Worm (Caenorhabditis elegans): ENCODE results near the gene R07G3.7.

R07G3.7 gene

ce11 chrII:7630052-7630451, 16.5 kb upstream of the R07G3.7 start:
- no peak for TF ChIP-seq tbx-2 (tag; optimal IDR thresholded peaks at IDR 0.05)
- TF ChIP-seq nhr-11 (tag; optimal IDR thresholded peaks at IDR 0.05) = no peak
- TF ChIP-seq nhr-77 (tag; optimal IDR thresholded peaks at IDR 0.05) = no peak
- TF ChIP-seq egl-5 (tag; optimal IDR thresholded peaks at IDR 0.05) = no peak
- TF ChIP-seq snpc-4 (tag; optimal IDR thresholded peaks at IDR 0.05) = no peak
- TF ChIP-seq skn-1 (tag; optimal IDR thresholded peaks at IDR 0.05) = no peak
- no peak for TF ChIP-seq unc-39 (tag; optimal IDR thresholded peaks at IDR 0.05)
- no peak for TF ChIP-seq eor-1 (tag; optimal IDR thresholded peaks at IDR 0.05)
- TF ChIP-seq lsy-12 (tag; optimal IDR thresholded peaks at IDR 0.05) = no peak
- TF ChIP-seq elt-3 (tag; optimal IDR thresholded peaks at IDR 0.05) = no peak
- no peak for TF ChIP-seq nhr-25 (tag; optimal IDR thresholded peaks at IDR 0.05)
- TF ChIP-seq mdl-1 (tag; optimal IDR thresholded peaks at IDR 0.05) = no peak
- no peak for TF ChIP-seq aly-2 (tag; optimal IDR thresholded peaks at IDR 0.05)
- no peak for TF ChIP-seq pqm-1 (tag; optimal IDR thresholded peaks at IDR 0.05)
- no peak for TF ChIP-seq nhr-43 (tag; optimal IDR thresholded peaks at IDR 0.05; ENCODE audit: poor library complexity, severe bottlenecking)
- TF ChIP-seq ceh-16 (tag; optimal IDR thresholded peaks at IDR 0.05) = no peak
- no peak for TF ChIP-seq elt-2 (tag; optimal IDR thresholded peaks at IDR 0.05)

ce11 chrII:7628640-7629039, 15.1 kb upstream of the R07G3.7 start:
- TF ChIP-seq nhr-25 (tag; optimal IDR thresholded peaks at IDR 0.05) = peak; percentile 20
- no peak for TF ChIP-seq lin-39 (tag; optimal IDR thresholded peaks at IDR 0.05)
- TF ChIP-seq nhr-43 (tag; optimal IDR thresholded peaks at IDR 0.05; ENCODE audit: poor library complexity, severe bottlenecking) = peak; percentile 5
- TF ChIP-seq nhr-67 (tag; optimal IDR thresholded peaks at IDR 0.05) = no peak
- TF ChIP-seq unc-39 (tag; optimal IDR thresholded peaks at IDR 0.05) = no peak

ce11 chrII:7624995-7625394, 11.5 kb upstream of the R07G3.7 start:
- peak; percentile 33 for TF ChIP-seq nfya-1 (tag; optimal IDR thresholded peaks at IDR 0.05; ENCODE audit: insufficient read depth)
- TF ChIP-seq nhr-43 (tag; optimal IDR thresholded peaks at IDR 0.05; ENCODE audit: poor library complexity, severe bottlenecking) = no peak

- no peak for TF ChIP-seq nhr-11 (tag; optimal IDR thresholded peaks at IDR 0.05)
- TF ChIP-seq elt-2 (tag; optimal IDR thresholded peaks at IDR 0.05) = no peak
- no peak for TF ChIP-seq mdl-1 (tag; optimal IDR thresholded peaks at IDR 0.05)
- TF ChIP-seq pqm-1 (tag; optimal IDR thresholded peaks at IDR 0.05) = no peak
- TF ChIP-seq fkh-2 (tag; optimal IDR thresholded peaks at IDR 0.05) = no peak
- TF ChIP-seq lin-15B (tag; optimal IDR thresholded peaks at IDR 0.05) = no peak
- no peak for TF ChIP-seq ceh-28 (tag; optimal IDR thresholded peaks at IDR 0.05)
- TF ChIP-seq ceh-16 (tag; optimal IDR thresholded peaks at IDR 0.05) = no peak
- no peak for TF ChIP-seq lin-39 (tag; optimal IDR thresholded peaks at IDR 0.05)
- TF ChIP-seq jun-1 (tag; optimal IDR thresholded peaks at IDR 0.05) = no peak
- no peak for TF ChIP-seq elt-1 (tag; optimal IDR thresholded peaks at IDR 0.05)
Observed at ce11 chrII:7624272-7624671, 10.7 kb upstream of the R07G3.7 start.

- TF ChIP-seq ceh-28 (tag; optimal IDR thresholded peaks at IDR 0.05) (no peak), ceh-9 (tag; optimal IDR thresholded peaks at IDR 0.05) (no peak), mdl-1 (tag; optimal IDR thresholded peaks at IDR 0.05) (no peak), unc-39 (tag; optimal IDR thresholded peaks at IDR 0.05) (no peak), ama-1 (optimal IDR thresholded peaks at IDR 0.05) (no peak), egl-27 (tag; optimal IDR thresholded peaks at IDR 0.05) (no peak), sea-2 (GFP tag; optimal IDR thresholded peaks at IDR 0.05) (no peak), daf-12 (tag; optimal IDR thresholded peaks at IDR 0.05) (no peak), jun-1 (tag; optimal IDR thresholded peaks at IDR 0.05) (peak; percentile 43), elt-2 (tag; optimal IDR thresholded peaks at IDR 0.05) (peak; percentile 76), ztf-4 (tag; optimal IDR thresholded peaks at IDR 0.05) (no peak), pqm-1 (tag; optimal IDR thresholded peaks at IDR 0.05) (peak; percentile 38), nhr-12 (tag; optimal IDR thresholded peaks at IDR 0.05) (no peak), zag-1 (tag; optimal IDR thresholded peaks at IDR 0.05) (no peak), R02D3.7 (tag; optimal IDR thresholded peaks at IDR 0.05) (no peak), aly-2 (tag; optimal IDR thresholded peaks at IDR 0.05) (no peak), nhr-76 (tag; optimal IDR thresholded peaks at IDR 0.05) (no peak), ceh-16 (tag; optimal IDR thresholded peaks at IDR 0.05) (no peak), nhr-11 (tag; optimal IDR thresholded peaks at IDR 0.05) (no peak), elt-3 (tag; optimal IDR thresholded peaks at IDR 0.05) (no peak), pha-4 (tag; optimal IDR thresholded peaks at IDR 0.05) (peak; percentile 70), eor-1 (tag; optimal IDR thresholded peaks at IDR 0.05) (no peak), nhr-43 (tag; optimal IDR thresholded peaks at IDR 0.05; ENCODE audit: poor library complexity, severe bottlenecking) (no peak), lin-39 (tag; optimal IDR thresholded peaks at IDR 0.05) (no peak), unc-62 (GFP tag; optimal IDR thresholded peaks at IDR 0.05) (no peak), nfya-1 (tag; optimal IDR thresholded peaks at IDR 0.05; ENCODE audit: insufficient read depth) (peak; percentile 7), nhr-25 (tag; optimal IDR thresholded peaks at IDR 0.05) (no peak)
Observed at ce11 chrII:7623466-7623865, 9.9 kb upstream of the R07G3.7 start.
